Worm (Caenorhabditis elegans) whole organism, young adult: ENCODE data around the gene mtcu-2.

ENCODE experiments used
- B0019.2 ChIP-seq: fragments of 200-800 bp; sonication (Bioruptor generic); conservative IDR thresholded peaks from 2 replicates; pipeline ENCODE4 v1.3.6; 2022; ENCODE audit warnings: missing genetic modification reagents, missing genetic modification characterization, missing compliant biosample characterization
- ama-1 ChIP-seq, 3 experiments: fragments of 150-350 bp in 1 of 3; sonication (generic microtip) in 2 of 3; optimal IDR thresholded peaks; 2 replicates each; lab custom pipeline; 2014 to 2018; ENCODE audit warnings: missing biosample characterization in 2 of 3, missing genetic modification characterization in 2 of 3, missing genetic modification reagents in 2 of 3
- pha-4 ChIP-seq: fragments of 150-350 bp; sonication (generic microtip); optimal IDR thresholded peaks from 2 replicates; lab custom pipeline; 2014; ENCODE audit warnings: missing biosample characterization, missing genetic modification reagents, missing genetic modification characterization

- TF ChIP-seq pha-4 (no peak), B0019.2 (GFP tag; lab: Robert Waterston, UW) (no peak), ama-1 (optimal IDR thresholded peaks at IDR 0.05; lab: Kevin White, UChicago) (no peak), ama-1 (GFP tag; optimal IDR thresholded peaks at IDR 0.05; lab: Kevin White, UChicago) (no peak)
Measured at ce11 chrII:10029044-10029443, 4.0 kb downstream of the mtcu-2 start.
